Worm (Caenorhabditis elegans) whole organism, L4 larva: ENCODE results near the gene appg-2.
A peak's percentile ranks its signal among the peaks of the same experiment; 100 is the strongest.

ENCODE experiments used
- F10B5.3 ChIP-seq: sonication (generic microtip); optimal IDR thresholded peaks from 2 replicates; lab custom pipeline; 2016; ENCODE audit warnings: mild to moderate bottlenecking, missing genetic modification characterization, missing compliant biosample characterization
- F44E2.7 ChIP-seq: fragments of 200-800 bp; sonication (Bioruptor generic); IDR thresholded peaks from 2 replicates; pipeline ENCODE4 v2.1.2; 2022; ENCODE audit warnings: missing genetic modification characterization, missing compliant biosample characterization
- T26A8.4 ChIP-seq: fragments of 200-800 bp; sonication (Bioruptor generic); IDR thresholded peaks from 2 replicates; pipeline ENCODE4 v1.3.6; 2022; ENCODE audit warnings: missing genetic modification characterization, missing compliant biosample characterization
- Y105C5A.15 ChIP-seq: fragments of 200-800 bp; sonication (Bioruptor generic); IDR thresholded peaks from 2 replicates; pipeline ENCODE4 v1.3.6; 2022; ENCODE audit warnings: missing genetic modification characterization, missing compliant biosample characterization
- Y48G9A.11 ChIP-seq: fragments of 200-800 bp; sonication (Bioruptor generic); IDR thresholded peaks from 2 replicates; pipeline ENCODE4 v1.3.6; 2022; ENCODE audit warnings: missing genetic modification reagents, missing genetic modification characterization, missing compliant biosample characterization
- Y5F2A.4 ChIP-seq: fragments of 200-800 bp; sonication (Bioruptor generic); optimal IDR thresholded peaks from 2 replicates; lab custom pipeline; 2018; ENCODE audit warnings: mild to moderate bottlenecking, missing genetic modification characterization, missing compliant biosample characterization
- aha-1 ChIP-seq: fragments of 150-350 bp; peaks from one replicate; lab custom pipeline; 2014; ENCODE audit warnings: missing biosample characterization, missing genetic modification characterization
- arid-1 ChIP-seq: fragments of 200-800 bp; sonication (Bioruptor generic); conservative IDR thresholded peaks from 2 replicates; pipeline ENCODE4 v1.3.6; 2022; ENCODE audit warnings: missing genetic modification reagents, missing genetic modification characterization, missing compliant biosample characterization
- ceh-32 ChIP-seq: sonication (generic microtip); optimal IDR thresholded peaks from 2 replicates; lab custom pipeline; 2016; ENCODE audit warnings: mild to moderate bottlenecking, missing genetic modification characterization, missing compliant biosample characterization; ENCODE audit not compliant: poor library complexity
- ceh-44 ChIP-seq: fragments of 200-800 bp; sonication (Bioruptor generic); IDR thresholded peaks from 2 replicates; pipeline ENCODE4 v1.3.6; 2022; ENCODE audit warnings: missing genetic modification reagents, missing genetic modification characterization, missing compliant biosample characterization
- ceh-62 ChIP-seq: sonication (generic microtip); optimal IDR thresholded peaks from 2 replicates; lab custom pipeline; 2017; ENCODE audit warnings: missing biosample characterization, missing genetic modification characterization
- ceh-82 ChIP-seq: sonication (generic microtip); optimal IDR thresholded peaks from 2 replicates; lab custom pipeline; 2017; ENCODE audit warnings: missing biosample characterization, missing genetic modification characterization
- ces-1 ChIP-seq: fragments of 150-350 bp; sonication (generic microtip); optimal IDR thresholded peaks from 4 replicates; lab custom pipeline; 2014; ENCODE audit warnings: missing biosample characterization, missing genetic modification reagents, missing genetic modification characterization
- ctbp-1 ChIP-seq: fragments of 200-800 bp; sonication (Bioruptor generic); IDR thresholded peaks from 2 replicates; pipeline ENCODE4 v1.3.6; 2022; ENCODE audit warnings: missing genetic modification reagents, missing genetic modification characterization, missing compliant biosample characterization
- daf-16 ChIP-seq, 3 experiments: sonication (generic microtip); optimal IDR thresholded peaks; 2 replicates each; lab custom pipeline; 2016 to 2017; ENCODE audit warnings: missing genetic modification characterization in 3 of 3, missing genetic modification reagents in 3 of 3, mild to moderate bottlenecking in 2 of 3, missing compliant biosample characterization in 2 of 3, missing biosample characterization in 1 of 3, moderate library complexity in 1 of 3
- duxl-1 ChIP-seq: sonication (generic microtip); optimal IDR thresholded peaks from 2 replicates; lab custom pipeline; 2016; ENCODE audit warnings: mild to moderate bottlenecking, missing genetic modification characterization, moderate library complexity, missing compliant biosample characterization; ENCODE audit not compliant: poor library complexity
- hif-1 ChIP-seq, 2 experiments: sonication (generic microtip); optimal IDR thresholded peaks; 2 replicates each; lab custom pipeline; 2016 to 2017; ENCODE audit warnings: missing compliant biosample characterization in 2 of 2, missing genetic modification characterization in 2 of 2, missing genetic modification reagents in 2 of 2, missing genotype in 2 of 2, mild to moderate bottlenecking in 1 of 2
- hmg-1.1 ChIP-seq: fragments of 200-800 bp; sonication (Bioruptor generic); IDR thresholded peaks from 2 replicates; pipeline ENCODE4 v1.3.6; 2022; ENCODE audit warnings: missing genetic modification reagents, missing genetic modification characterization, missing compliant biosample characterization
- jun-1 ChIP-seq: fragments of 150-350 bp; optimal IDR thresholded peaks from 2 replicates; lab custom pipeline; 2014; ENCODE audit warnings: missing biosample characterization, missing genetic modification reagents, missing genetic modification characterization
- lin-13 ChIP-seq: fragments of 150-350 bp; optimal IDR thresholded peaks from 2 replicates; lab custom pipeline; 2014; ENCODE audit warnings: missing biosample characterization, missing genetic modification reagents, missing genetic modification characterization
- lin-15B ChIP-seq: fragments of 150-350 bp; sonication (generic microtip); optimal IDR thresholded peaks from 3 replicates; lab custom pipeline; 2014; ENCODE audit warnings: missing biosample characterization, missing genetic modification characterization
- lin-38 ChIP-seq: fragments of 200-800 bp; sonication (Bioruptor generic); IDR thresholded peaks from 2 replicates; pipeline ENCODE4 v1.3.6; 2022; ENCODE audit warnings: missing genetic modification reagents, missing genetic modification characterization, missing compliant biosample characterization
- lir-3 ChIP-seq: sonication (generic microtip); optimal IDR thresholded peaks from 2 replicates; lab custom pipeline; 2016; ENCODE audit warnings: mild to moderate bottlenecking, missing genetic modification characterization, missing compliant biosample characterization
- mdt-29 ChIP-seq: fragments of 200-800 bp; sonication (Bioruptor generic); IDR thresholded peaks from 2 replicates; pipeline ENCODE4 v1.3.6; 2022; ENCODE audit warnings: missing genetic modification reagents, missing genetic modification characterization, missing compliant biosample characterization
- mes-2 ChIP-seq: sonication (generic microtip); optimal IDR thresholded peaks from 2 replicates; lab custom pipeline; 2016; ENCODE audit warnings: missing genotype, mild to moderate bottlenecking, missing genetic modification characterization, missing compliant biosample characterization; ENCODE audit not compliant: poor library complexity, severe bottlenecking
- nhr-41 ChIP-seq: fragments of 200-800 bp; sonication (Bioruptor generic); IDR thresholded peaks from 2 replicates; pipeline ENCODE4 v1.3.6; 2022; ENCODE audit warnings: missing genetic modification reagents, missing genetic modification characterization, missing compliant biosample characterization
- nhr-42 ChIP-seq: fragments of 200-800 bp; sonication (Bioruptor generic); IDR thresholded peaks from 2 replicates; pipeline ENCODE4 v1.3.6; 2022; ENCODE audit warnings: missing genetic modification characterization, missing compliant biosample characterization
- nhr-77 ChIP-seq: fragments of 150-350 bp; optimal IDR thresholded peaks from 2 replicates; lab custom pipeline; 2014; ENCODE audit warnings: missing biosample characterization, missing genetic modification characterization
- php-3 ChIP-seq: fragments of 200-800 bp; sonication (Bioruptor generic); IDR thresholded peaks from 2 replicates; pipeline ENCODE4 v1.3.6; 2022; ENCODE audit warnings: missing genetic modification reagents, missing genetic modification characterization, missing compliant biosample characterization
- rbr-2 ChIP-seq: sonication (generic microtip); optimal IDR thresholded peaks from 2 replicates; lab custom pipeline; 2016; ENCODE audit warnings: missing genotype, missing genetic modification characterization, missing compliant biosample characterization
- sdz-12 ChIP-seq: fragments of 200-800 bp; sonication (Bioruptor generic); optimal IDR thresholded peaks from 2 replicates; lab custom pipeline; 2018; ENCODE audit warnings: mild to moderate bottlenecking, missing genetic modification characterization, missing compliant biosample characterization
- skn-1 ChIP-seq: fragments of 150-350 bp; optimal IDR thresholded peaks from 2 replicates; lab custom pipeline; 2014; ENCODE audit warnings: missing biosample characterization, missing genetic modification characterization
- snpc-4 ChIP-seq: fragments of 150-350 bp; optimal IDR thresholded peaks from 2 replicates; lab custom pipeline; 2014; ENCODE audit warnings: missing biosample characterization, missing genetic modification characterization
- tag-97 ChIP-seq: fragments of 200-800 bp; sonication (Bioruptor generic); IDR thresholded peaks from 2 replicates; pipeline ENCODE4 v1.3.6; 2022; ENCODE audit warnings: missing genetic modification characterization, missing compliant biosample characterization
- zfp-2 ChIP-seq: sonication (generic microtip); optimal IDR thresholded peaks from 2 replicates; lab custom pipeline; 2016; ENCODE audit warnings: mild to moderate bottlenecking, missing genetic modification characterization, missing compliant biosample characterization
- zfp-3 ChIP-seq: fragments of 200-800 bp; sonication (Bioruptor generic); conservative IDR thresholded peaks from 2 replicates; pipeline ENCODE4 v1.3.6; 2022; ENCODE audit warnings: missing genetic modification reagents, missing genetic modification characterization, missing compliant biosample characterization
- zip-11 ChIP-seq: fragments of 200-800 bp; sonication (Bioruptor generic); IDR thresholded peaks from 2 replicates; pipeline ENCODE4 v1.3.6; 2022; ENCODE audit warnings: missing genetic modification characterization, missing compliant biosample characterization

The appg-2 gene

DNA sequence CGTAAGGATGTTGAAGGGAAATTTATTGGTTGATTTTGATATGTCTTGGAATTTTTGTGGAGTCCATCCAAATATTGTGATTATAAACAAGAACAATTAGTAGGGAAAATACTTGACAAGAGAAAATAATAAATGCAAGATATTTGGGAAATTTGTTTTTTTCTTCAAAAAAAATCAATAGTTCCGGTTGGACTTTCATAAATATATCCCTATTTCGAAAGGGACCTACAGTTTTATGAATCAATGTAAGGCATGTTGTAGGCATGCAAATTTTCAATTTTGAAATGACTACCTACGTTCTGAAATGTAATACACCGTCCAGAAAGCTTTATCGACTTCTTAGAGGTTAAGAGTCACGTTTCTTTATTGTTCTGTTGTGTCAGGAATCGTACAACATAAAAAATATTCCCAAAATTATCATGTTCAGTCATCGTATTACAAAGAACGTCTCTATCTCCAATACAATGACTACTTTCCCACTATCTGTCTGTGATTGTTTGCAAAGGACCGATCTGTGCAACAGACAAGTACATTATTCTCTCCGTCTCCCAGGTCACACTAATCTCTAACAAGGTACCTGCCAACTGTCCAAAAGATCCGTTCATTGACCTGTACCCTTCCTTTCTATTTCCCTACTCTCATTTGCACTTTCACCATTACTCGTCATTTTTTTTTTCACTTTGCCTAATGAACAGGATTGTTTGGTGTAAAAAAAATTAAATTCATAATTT lies 10.9 kb upstream of the appg-2 start, which contains the start of gene F07H5.13 (continued):
- 0 out of 2 replicates have a peak, but pooled peaks have one; percentile 42 for TF ChIP-seq hmg-1.1 (GFP tag; lab: Robert Waterston, UW)
- peak; percentile 27; the same call in 1 of the 2 replicates for TF ChIP-seq ctbp-1 (GFP tag; lab: Robert Waterston, UW)
- TF ChIP-seq php-3 (GFP tag; lab: Robert Waterston, UW) = 0 out of 2 replicates have a peak, but pooled peaks have one; percentile 12
- no peak for TF ChIP-seq mdt-29 (GFP tag; lab: Robert Waterston, UW)
- TF ChIP-seq duxl-1 (tag; lab: Kevin White, UChicago) = peak; percentile 30
- peak; percentile 56 for TF ChIP-seq nhr-77 (tag; lab: Kevin White, UChicago)
- peak; percentile 0 for TF ChIP-seq F10B5.3 (tag; lab: Kevin White, UChicago)
- TF ChIP-seq lin-38 (GFP tag; lab: Robert Waterston, UW) = peak; percentile 44
- TF ChIP-seq lin-13 = peak; percentile 48
- TF ChIP-seq F44E2.7 (GFP tag; lab: Robert Waterston, UW) = 0 out of 2 replicates have a peak, but pooled peaks have one; percentile 9
- TF ChIP-seq mes-2 (tag; lab: Kevin White, UChicago) = peak; percentile 37
- peak; percentile 33 for TF ChIP-seq rbr-2
- peak; percentile 40; the same call in 1 of the 2 replicates for TF ChIP-seq nhr-42 (GFP tag; lab: Robert Waterston, UW)
- TF ChIP-seq lir-3 = no peak

ce11 chrII:8792640-8793039 lies 8.3 kb upstream of the appg-2 start, which contains the start of gene idpa-2:
idpa-2 (minus strand) TSS chrII:8792740.
- TF ChIP-seq snpc-4 (tag; lab: Kevin White, UChicago) (no peak), mes-2 (tag; lab: Kevin White, UChicago) (no peak), zfp-3 (GFP tag; lab: Robert Waterston, UW) (no peak), lin-15B (tag; lab: Kevin White, UChicago) (no peak), arid-1 (GFP tag; lab: Robert Waterston, UW) (no peak), Y48G9A.11 (GFP tag; lab: Robert Waterston, UW) (no peak), Y5F2A.4 (GFP tag; lab: Kevin White, UChicago) (no peak), T26A8.4 (GFP tag; lab: Robert Waterston, UW) (no peak), jun-1 (tag; lab: Kevin White, UChicago) (no peak), tag-97 (GFP tag; lab: Robert Waterston, UW) (no peak), ceh-62 (tag; lab: Kevin White, UChicago) (no peak), ceh-44 (GFP tag; lab: Robert Waterston, UW) (no peak), skn-1 (tag; lab: Kevin White, UChicago) (no peak), ceh-32 (no peak), nhr-41 (GFP tag; lab: Robert Waterston, UW) (no peak), Y105C5A.15 (GFP tag; lab: Robert Waterston, UW) (no peak)

DNA sequence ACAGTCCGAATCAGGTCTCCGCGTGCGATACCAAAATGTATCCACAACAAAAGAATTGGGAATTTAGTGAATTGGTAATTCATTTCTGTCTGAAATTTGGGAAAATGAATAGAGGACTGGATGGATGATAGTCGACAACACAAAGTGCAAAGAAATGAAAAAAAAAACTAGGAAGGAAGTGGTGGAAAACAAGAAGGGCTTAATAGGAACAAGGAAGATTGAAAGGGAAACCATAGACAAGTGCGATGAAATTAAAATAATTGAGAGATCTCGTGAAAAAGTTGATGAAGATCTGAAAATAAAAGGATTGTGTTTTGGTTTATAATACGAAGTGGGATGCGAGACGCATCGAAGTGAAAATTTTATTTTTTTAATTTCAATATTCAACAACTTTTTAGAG lies 6.9 kb upstream of the appg-2 start, which contains the start of gene F07H5.7:
Gene F07H5.7 (minus strand): TSS at position 101 of the 400 bp plus-strand sequence.
- TF ChIP-seq lin-38 (GFP tag; lab: Robert Waterston, UW) (no peak), zip-11 (GFP tag; lab: Robert Waterston, UW) (no peak), ces-1 (no peak), ceh-82 (tag; lab: Kevin White, UChicago) (no peak), daf-16 (GFP tag; optimal IDR thresholded peaks at IDR 0.05; lab: Kevin White, UChicago) (no peak), daf-16 (tag; optimal IDR thresholded peaks at IDR 0.05; lab: Kevin White, UChicago) (no peak), aha-1 (tag; lab: Kevin White, UChicago) (no peak), sdz-12 (no peak), zfp-2 (tag; lab: Kevin White, UChicago) (no peak), hif-1 (tag; optimal IDR thresholded peaks at IDR 0.05; lab: Kevin White, UChicago) (no peak)
